Worm (Caenorhabditis elegans) whole organism, L4 larva: ENCODE data around the gene nduf-11.

Experiments used
- D1046.2 ChIP-seq: fragments of 200-800 bp; sonication (Bioruptor generic); IDR thresholded peaks from 2 replicates; pipeline ENCODE4 v1.3.6; 2022; ENCODE audit warnings: missing genetic modification characterization, missing compliant biosample characterization
- F44E2.7 ChIP-seq: fragments of 200-800 bp; sonication (Bioruptor generic); IDR thresholded peaks from 2 replicates; pipeline ENCODE4 v2.1.2; 2022; ENCODE audit warnings: missing genetic modification characterization, missing compliant biosample characterization
- F49E8.2 ChIP-seq: sonication (generic microtip); optimal IDR thresholded peaks from 2 replicates; lab custom pipeline; 2016; ENCODE audit warnings: missing compliant biosample characterization, mild to moderate bottlenecking, missing genetic modification characterization, borderline replicate concordance
- R02D3.7 ChIP-seq: fragments of 150-350 bp; sonication (generic microtip); optimal IDR thresholded peaks from 3 replicates; lab custom pipeline; 2014; ENCODE audit warnings: missing biosample characterization, missing genetic modification characterization
- ZK337.2 ChIP-seq: fragments of 200-800 bp; sonication (Bioruptor generic); IDR thresholded peaks from 2 replicates; pipeline ENCODE4 v1.3.6; 2022; ENCODE audit warnings: missing genetic modification reagents, missing genetic modification characterization, missing compliant biosample characterization
- attf-4 ChIP-seq: sonication (generic microtip); optimal IDR thresholded peaks from 3 replicates; lab custom pipeline; 2017; ENCODE audit warnings: missing biosample characterization, missing genetic modification characterization
- ceh-28 ChIP-seq: fragments of 150-350 bp; optimal IDR thresholded peaks from 2 replicates; lab custom pipeline; 2014; ENCODE audit warnings: missing biosample characterization, missing genetic modification reagents, missing genetic modification characterization
- ceh-32 ChIP-seq: sonication (generic microtip); optimal IDR thresholded peaks from 2 replicates; lab custom pipeline; 2016; ENCODE audit warnings: mild to moderate bottlenecking, missing genetic modification characterization, missing compliant biosample characterization; ENCODE audit not compliant: poor library complexity
- ceh-44 ChIP-seq: fragments of 200-800 bp; sonication (Bioruptor generic); IDR thresholded peaks from 2 replicates; pipeline ENCODE4 v1.3.6; 2022; ENCODE audit warnings: missing genetic modification reagents, missing genetic modification characterization, missing compliant biosample characterization
- ceh-82 ChIP-seq: sonication (generic microtip); optimal IDR thresholded peaks from 2 replicates; lab custom pipeline; 2017; ENCODE audit warnings: missing biosample characterization, missing genetic modification characterization
- ces-1 ChIP-seq: fragments of 150-350 bp; sonication (generic microtip); optimal IDR thresholded peaks from 4 replicates; lab custom pipeline; 2014; ENCODE audit warnings: missing biosample characterization, missing genetic modification reagents, missing genetic modification characterization
- ctbp-1 ChIP-seq: fragments of 200-800 bp; sonication (Bioruptor generic); IDR thresholded peaks from 2 replicates; pipeline ENCODE4 v1.3.6; 2022; ENCODE audit warnings: missing genetic modification reagents, missing genetic modification characterization, missing compliant biosample characterization
- dpl-1 ChIP-seq: fragments of 150-350 bp; optimal IDR thresholded peaks from 2 replicates; lab custom pipeline; 2014; ENCODE audit warnings: missing biosample characterization, missing genetic modification reagents, missing genetic modification characterization
- egl-27 ChIP-seq: sonication (generic microtip); optimal IDR thresholded peaks from 3 replicates; lab custom pipeline; 2017; ENCODE audit warnings: missing biosample characterization, missing genetic modification reagents, missing genetic modification characterization
- fkh-10 ChIP-seq: fragments of 150-350 bp; optimal IDR thresholded peaks from 2 replicates; lab custom pipeline; 2014; ENCODE audit warnings: missing biosample characterization, missing genetic modification reagents, missing genetic modification characterization
- fos-1 ChIP-seq: fragments of 150-350 bp; optimal IDR thresholded peaks from 2 replicates; lab custom pipeline; 2014; ENCODE audit warnings: missing biosample characterization, missing genetic modification characterization
- gei-8 ChIP-seq: fragments of 200-800 bp; sonication (Bioruptor generic); optimal IDR thresholded peaks from 2 replicates; lab custom pipeline; 2018; ENCODE audit warnings: mild to moderate bottlenecking, missing genetic modification characterization, missing compliant biosample characterization
- hlh-30 ChIP-seq: sonication (generic microtip); optimal IDR thresholded peaks from 2 replicates; lab custom pipeline; 2017; ENCODE audit warnings: antibody characterized with exemption, mild to moderate bottlenecking, missing genetic modification characterization, missing compliant biosample characterization; ENCODE audit not compliant: insufficient read depth
- hmg-1.1 ChIP-seq: fragments of 200-800 bp; sonication (Bioruptor generic); IDR thresholded peaks from 2 replicates; pipeline ENCODE4 v1.3.6; 2022; ENCODE audit warnings: missing genetic modification reagents, missing genetic modification characterization, missing compliant biosample characterization
- jun-1 ChIP-seq: fragments of 150-350 bp; optimal IDR thresholded peaks from 2 replicates; lab custom pipeline; 2014; ENCODE audit warnings: missing biosample characterization, missing genetic modification reagents, missing genetic modification characterization
- lim-7 ChIP-seq: fragments of 200-800 bp; sonication (Bioruptor generic); IDR thresholded peaks from 2 replicates; pipeline ENCODE4 v1.3.6; 2022; ENCODE audit warnings: missing genetic modification characterization, missing compliant biosample characterization
- lin-38 ChIP-seq: fragments of 200-800 bp; sonication (Bioruptor generic); IDR thresholded peaks from 2 replicates; pipeline ENCODE4 v1.3.6; 2022; ENCODE audit warnings: missing genetic modification reagents, missing genetic modification characterization, missing compliant biosample characterization
- lsy-2 ChIP-seq, 2 experiments: fragments of 150-350 bp in 1 of 2; sonication (generic microtip) in 1 of 2; optimal IDR thresholded peaks; 2 replicates each; lab custom pipeline; 2014 to 2017; ENCODE audit warnings: missing biosample characterization in 2 of 2, missing genetic modification characterization in 2 of 2
- madf-9 ChIP-seq: fragments of 200-800 bp; sonication (Bioruptor generic); conservative IDR thresholded peaks from 2 replicates; pipeline ENCODE4 v1.3.6; 2022; ENCODE audit warnings: missing genetic modification reagents, missing genetic modification characterization, missing compliant biosample characterization
- mep-1 ChIP-seq: fragments of 150-350 bp; sonication (generic microtip); optimal IDR thresholded peaks from 3 replicates; lab custom pipeline; 2014; ENCODE audit warnings: missing biosample characterization, missing genetic modification characterization
- mxl-2 ChIP-seq: fragments of 200-800 bp; sonication (Bioruptor generic); conservative IDR thresholded peaks from 2 replicates; pipeline ENCODE4 v1.3.6; 2022; ENCODE audit warnings: missing genetic modification reagents, missing genetic modification characterization, missing compliant biosample characterization
- mxl-3 ChIP-seq: fragments of 200-800 bp; sonication (Bioruptor generic); optimal IDR thresholded peaks from 2 replicates; lab custom pipeline; 2018; ENCODE audit warnings: mild to moderate bottlenecking, missing genetic modification characterization, missing compliant biosample characterization
- nhr-237 ChIP-seq: sonication (generic microtip); optimal IDR thresholded peaks from 2 replicates; lab custom pipeline; 2017; ENCODE audit warnings: missing biosample characterization, missing genetic modification characterization
- nhr-25 ChIP-seq: sonication (generic microtip); optimal IDR thresholded peaks from 2 replicates; lab custom pipeline; 2017; ENCODE audit warnings: missing genetic modification characterization, mild to moderate bottlenecking, missing compliant biosample characterization, antibody characterized with exemption, moderate library complexity, borderline replicate concordance; ENCODE audit not compliant: insufficient read depth
- nhr-41 ChIP-seq: fragments of 200-800 bp; sonication (Bioruptor generic); IDR thresholded peaks from 2 replicates; pipeline ENCODE4 v1.3.6; 2022; ENCODE audit warnings: missing genetic modification reagents, missing genetic modification characterization, missing compliant biosample characterization
- nhr-42 ChIP-seq: fragments of 200-800 bp; sonication (Bioruptor generic); IDR thresholded peaks from 2 replicates; pipeline ENCODE4 v1.3.6; 2022; ENCODE audit warnings: missing genetic modification characterization, missing compliant biosample characterization
- nhr-48 ChIP-seq: sonication (generic microtip); optimal IDR thresholded peaks from 2 replicates; lab custom pipeline; 2016; ENCODE audit warnings: mild to moderate bottlenecking, missing genetic modification characterization, missing compliant biosample characterization
- pha-4 ChIP-seq, 2 experiments: fragments of 150-350 bp in 1 of 2; fragments of 200-800 bp in 1 of 2; sonication (Bioruptor generic) in 1 of 2; IDR thresholded peaks in 1 of 2; optimal IDR thresholded peaks in 1 of 2; 2 replicates each; pipeline versions ENCODE4 v1.3.6 to Lab custom; 2014 to 2022; ENCODE audit warnings: missing genetic modification characterization in 2 of 2, missing genetic modification reagents in 2 of 2, missing biosample characterization in 1 of 2, missing compliant biosample characterization in 1 of 2
- php-3 ChIP-seq: fragments of 200-800 bp; sonication (Bioruptor generic); IDR thresholded peaks from 2 replicates; pipeline ENCODE4 v1.3.6; 2022; ENCODE audit warnings: missing genetic modification reagents, missing genetic modification characterization, missing compliant biosample characterization
- set-16 ChIP-seq: fragments of 200-800 bp; sonication (Bioruptor generic); IDR thresholded peaks from 2 replicates; pipeline ENCODE4 v1.3.6; 2022; ENCODE audit warnings: missing genetic modification reagents, missing genetic modification characterization, missing compliant biosample characterization
- snpc-4 ChIP-seq: fragments of 150-350 bp; optimal IDR thresholded peaks from 2 replicates; lab custom pipeline; 2014; ENCODE audit warnings: missing biosample characterization, missing genetic modification characterization
- spr-3 ChIP-seq: fragments of 200-800 bp; sonication (Bioruptor generic); optimal IDR thresholded peaks from 2 replicates; lab custom pipeline; 2018; ENCODE audit warnings: mild to moderate bottlenecking, missing genetic modification characterization, missing compliant biosample characterization
- unc-130 ChIP-seq: sonication (generic microtip); optimal IDR thresholded peaks from 2 replicates; lab custom pipeline; 2016; ENCODE audit warnings: missing genetic modification reagents, missing genetic modification characterization, missing compliant biosample characterization
- unc-39 ChIP-seq: sonication (generic microtip); optimal IDR thresholded peaks from 2 replicates; lab custom pipeline; 2017; ENCODE audit warnings: missing biosample characterization, missing genetic modification characterization
- unc-62 ChIP-seq, 3 experiments: fragments of 150-350 bp in 1 of 3; sonication (generic microtip); optimal IDR thresholded peaks in 2 of 3; peaks in 1 of 3; 1 replicate in 1 of 3; 2 replicates in 2 of 3; lab custom pipeline; 2014 to 2017; ENCODE audit warnings: missing biosample characterization in 3 of 3, missing genetic modification characterization in 3 of 3, missing genetic modification reagents in 3 of 3, missing genotype in 1 of 3
- zip-2 ChIP-seq: fragments of 150-350 bp; optimal IDR thresholded peaks from 2 replicates; lab custom pipeline; 2014; ENCODE audit warnings: missing biosample characterization, missing genetic modification characterization
- ztf-11 ChIP-seq: fragments of 150-350 bp; optimal IDR thresholded peaks from 2 replicates; lab custom pipeline; 2014; ENCODE audit warnings: missing biosample characterization, missing genetic modification characterization
- ztf-7 ChIP-seq: fragments of 150-350 bp; optimal IDR thresholded peaks from 2 replicates; lab custom pipeline; 2014; ENCODE audit warnings: missing biosample characterization, missing genetic modification characterization

Gene nduf-11

DNA sequence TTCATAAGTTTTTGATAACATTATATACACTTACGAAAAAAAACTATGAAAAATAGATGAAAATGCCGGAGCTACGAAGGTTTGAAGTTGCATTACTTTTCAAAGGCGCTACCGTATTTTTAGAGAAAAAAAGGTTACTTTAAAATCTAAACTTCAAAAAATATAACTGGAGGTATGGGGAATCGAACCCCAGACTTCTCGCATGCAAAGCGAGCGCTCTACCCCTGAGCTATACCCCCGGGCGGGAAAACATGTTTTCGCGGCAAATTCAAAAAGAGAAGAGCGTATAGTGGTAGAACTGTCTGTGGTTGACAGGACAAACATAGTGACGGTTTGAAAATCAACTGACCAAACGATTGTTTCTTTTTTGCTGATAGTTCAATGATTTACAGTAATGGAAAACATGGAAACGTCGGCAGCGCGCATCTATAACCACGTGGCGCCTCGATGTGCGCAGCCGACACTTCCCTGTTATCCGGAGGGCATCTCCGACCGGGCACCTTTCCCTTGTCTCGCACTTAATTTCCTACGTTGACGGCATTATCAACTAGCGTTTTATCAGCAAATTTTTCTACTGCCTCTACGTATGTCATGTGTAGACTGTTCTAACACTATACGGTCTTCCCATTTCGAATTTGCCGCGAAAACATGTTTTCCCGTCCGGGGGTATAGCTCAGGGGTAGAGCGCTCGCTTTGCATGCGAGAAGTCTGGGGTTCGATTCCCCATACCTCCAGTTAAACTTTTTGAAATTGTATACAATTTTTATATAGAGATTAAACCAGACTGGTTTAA lies 11.4 kb downstream of the nduf-11 start (continued):
- TF ChIP-seq ZK337.2 (GFP tag; lab: Robert Waterston, UW) (no peak), snpc-4 (tag; lab: Kevin White, UChicago) (no peak), nhr-41 (GFP tag; lab: Robert Waterston, UW) (no peak), F44E2.7 (GFP tag; lab: Robert Waterston, UW) (no peak), nhr-42 (0 out of 2 replicates have a peak, but pooled peaks have one; percentile 34), nhr-25 (tag; lab: Kevin White, UChicago) (no peak), lin-38 (GFP tag; lab: Robert Waterston, UW) (peak; percentile 64), dpl-1 (GFP tag; lab: Kevin White, UChicago) (peak; percentile 25), F49E8.2 (tag; lab: Kevin White, UChicago) (no peak), ces-1 (GFP tag; lab: Kevin White, UChicago) (no peak), ztf-7 (tag; lab: Kevin White, UChicago) (no peak), spr-3 (GFP tag; lab: Kevin White, UChicago) (no peak), unc-39 (tag; lab: Kevin White, UChicago) (no peak), php-3 (GFP tag; lab: Robert Waterston, UW) (peak; percentile 31; the same call in 1 of the 2 replicates), jun-1 (tag; lab: Kevin White, UChicago) (no peak), ceh-32 (tag; lab: Kevin White, UChicago) (no peak), mep-1 (no peak), gei-8 (GFP tag; lab: Kevin White, UChicago) (no peak), fos-1 (no peak), mxl-3 (GFP tag; lab: Kevin White, UChicago) (peak; percentile 77), pha-4 (GFP tag; IDR thresholded peaks at IDR 0.05; lab: Robert Waterston, UW) (peak; percentile 65; the same call in 1 of the 2 replicates), pha-4 (tag; optimal IDR thresholded peaks at IDR 0.05; lab: Kevin White, UChicago) (no peak), zip-2 (tag; lab: Kevin White, UChicago) (no peak), egl-27 (tag; lab: Kevin White, UChicago) (no peak), ctbp-1 (GFP tag; lab: Robert Waterston, UW) (no peak), attf-4 (tag; lab: Kevin White, UChicago) (no peak), hmg-1.1 (GFP tag; lab: Robert Waterston, UW) (no peak), fkh-10 (no peak)

DNA sequence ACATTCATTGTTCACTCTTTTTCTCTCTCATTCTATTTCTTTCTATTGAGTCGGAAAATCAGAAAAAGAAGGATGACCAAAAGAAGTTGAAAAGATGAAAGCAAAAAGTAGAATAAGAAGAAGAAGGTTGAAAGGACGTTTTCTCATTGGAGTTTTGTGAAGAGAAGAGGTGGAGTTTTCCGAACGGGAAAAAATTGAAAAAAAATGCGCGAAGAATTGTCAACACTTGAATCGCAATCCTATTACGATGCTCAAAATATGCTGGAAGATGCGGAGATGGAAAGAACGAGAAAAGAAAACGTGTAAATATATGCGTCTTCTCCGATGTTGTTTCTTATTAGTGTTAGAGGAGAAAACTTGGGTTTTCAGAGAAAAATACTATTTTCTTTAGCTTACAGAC lies 12.0 kb downstream of the nduf-11 start:
- TF ChIP-seq unc-130 (GFP tag; lab: Kevin White, UChicago), result no peak
- TF ChIP-seq ces-1 (GFP tag; lab: Kevin White, UChicago), result peak; percentile 17
- peak; percentile 90 for TF ChIP-seq fkh-10
- TF ChIP-seq, all 104 proteins: peak for 2

DNA sequence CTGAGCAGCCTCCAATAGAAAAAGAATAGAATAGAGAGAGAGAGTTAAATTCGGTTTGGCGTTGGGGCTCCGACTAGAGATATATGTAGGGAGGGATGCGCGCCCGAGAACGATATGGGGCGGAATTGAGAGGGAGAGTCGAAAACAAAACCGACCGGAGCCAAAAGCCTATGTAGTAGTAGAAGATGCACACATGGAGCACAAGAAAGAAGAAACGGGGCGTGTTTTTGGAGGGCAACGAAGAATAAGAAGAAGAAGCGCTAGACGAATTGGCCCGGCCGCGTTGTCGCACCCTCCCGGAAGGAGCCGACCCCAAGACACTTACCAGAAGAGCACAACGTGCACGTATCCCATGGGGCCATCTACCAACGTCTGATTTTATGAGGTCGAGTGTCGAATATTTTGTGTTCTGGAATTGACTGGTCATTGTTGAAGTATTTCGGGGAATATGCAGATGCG lies 16.4 kb downstream of the nduf-11 start, which contains the start of gene tag-180:
TSS of gene tag-180 (minus strand) at position 409 of the 459 bp plus-strand sequence.
- TF ChIP-seq ctbp-1 (GFP tag; lab: Robert Waterston, UW), result 0 out of 2 replicates have a peak, but pooled peaks have one; percentile 16
- TF ChIP-seq nhr-48 (tag; lab: Kevin White, UChicago), result no peak
- peak; percentile 4 for TF ChIP-seq hlh-30 (tag; lab: Kevin White, UChicago)
- no peak for TF ChIP-seq nhr-237 (tag; lab: Kevin White, UChicago)
- no peak for TF ChIP-seq mxl-2 (GFP tag; lab: Robert Waterston, UW)
- no peak for TF ChIP-seq madf-9 (GFP tag; lab: Robert Waterston, UW)
- TF ChIP-seq php-3 (GFP tag; lab: Robert Waterston, UW), result no peak
- no peak for TF ChIP-seq ceh-32 (tag; lab: Kevin White, UChicago)
- TF ChIP-seq D1046.2 (GFP tag; lab: Robert Waterston, UW), result no peak
- TF ChIP-seq unc-130 (GFP tag; lab: Kevin White, UChicago), result no peak
- no peak for TF ChIP-seq lsy-2 (tag; optimal IDR thresholded peaks at IDR 0.05; lab: Kevin White, UChicago)
- no peak for TF ChIP-seq ztf-11
- TF ChIP-seq dpl-1 (GFP tag; lab: Kevin White, UChicago), result no peak
- TF ChIP-seq spr-3 (GFP tag; lab: Kevin White, UChicago), result no peak
- no peak for TF ChIP-seq nhr-25 (tag; lab: Kevin White, UChicago)
- TF ChIP-seq ceh-44, result no peak
- no peak for TF ChIP-seq lim-7 (GFP tag; lab: Robert Waterston, UW)
- no peak for TF ChIP-seq ceh-82 (tag; lab: Kevin White, UChicago)
- no peak for TF ChIP-seq lin-38 (GFP tag; lab: Robert Waterston, UW)
- TF ChIP-seq unc-62 (GFP tag; optimal IDR thresholded peaks at IDR 0.05 in 1 of 2; lab: Kevin White, UChicago), result peak in 1 of 2 experiments; percentile 53
- TF ChIP-seq unc-62 (tag; optimal IDR thresholded peaks at IDR 0.05; lab: Kevin White, UChicago), result no peak
- TF ChIP-seq ceh-28 (tag; lab: Kevin White, UChicago), result no peak
- TF ChIP-seq set-16 (GFP tag; lab: Robert Waterston, UW), result peak; percentile 17; the same call in 1 of the 2 replicates
- TF ChIP-seq R02D3.7 (tag; lab: Kevin White, UChicago), result no peak
